Worm (Caenorhabditis elegans) whole organism, mixed stage, embryonic: ENCODE data around the gene B0454.26.

Experiments used
- M03D4.4 ChIP-seq: sonication (generic microtip); optimal IDR thresholded peaks from 2 replicates; lab custom pipeline; 2017; ENCODE audit warnings: mild to moderate bottlenecking, missing genetic modification characterization, missing compliant biosample characterization
- bed-3 ChIP-seq: fragments of 200-800 bp; sonication (Bioruptor generic); optimal IDR thresholded peaks from 3 replicates; lab custom pipeline; 2018; ENCODE audit warnings: mild to moderate bottlenecking, missing genetic modification characterization, moderate library complexity, missing compliant biosample characterization
- blmp-1 ChIP-seq: fragments of 150-350 bp; optimal IDR thresholded peaks from 2 replicates; lab custom pipeline; 2014; ENCODE audit warnings: missing biosample characterization, missing genetic modification characterization
- nhr-237 ChIP-seq: fragments of 150-350 bp; optimal IDR thresholded peaks from 2 replicates; lab custom pipeline; 2014; ENCODE audit warnings: missing biosample characterization, missing genetic modification characterization
- nhr-76 ChIP-seq: sonication (generic microtip); optimal IDR thresholded peaks from 2 replicates; lab custom pipeline; 2017; ENCODE audit warnings: missing biosample characterization, missing genetic modification characterization
- pha-4 ChIP-seq: fragments of 150-350 bp; optimal IDR thresholded peaks from 2 replicates; lab custom pipeline; 2018; ENCODE audit warnings: missing biosample characterization, missing genetic modification reagents, missing genetic modification characterization
- snpc-4 ChIP-seq: fragments of 150-350 bp; optimal IDR thresholded peaks from 2 replicates; lab custom pipeline; 2014; ENCODE audit warnings: missing biosample characterization, missing genetic modification characterization
- unc-39 ChIP-seq: fragments of 150-350 bp; optimal IDR thresholded peaks from 2 replicates; lab custom pipeline; 2014; ENCODE audit warnings: missing biosample characterization, missing genetic modification characterization
- zip-8 ChIP-seq: fragments of 150-350 bp; optimal IDR thresholded peaks from 2 replicates; lab custom pipeline; 2014; ENCODE audit warnings: missing biosample characterization, missing genetic modification characterization

- TF ChIP-seq snpc-4 (tag; lab: Kevin White, UChicago) (no peak), bed-3 (GFP tag; lab: Kevin White, UChicago) (no peak), nhr-237 (tag; lab: Kevin White, UChicago) (no peak), unc-39 (tag; lab: Kevin White, UChicago) (no peak), M03D4.4 (tag; lab: Kevin White, UChicago) (no peak), blmp-1 (tag; lab: Kevin White, UChicago) (no peak), nhr-76 (tag; lab: Kevin White, UChicago) (no peak), zip-8 (tag; lab: Kevin White, UChicago) (no peak), pha-4 (no peak)
These were observed 13.0 kb upstream of the B0454.26 start for ce11 chrII:3051332-3051731.
